Worm (Caenorhabditis elegans) whole organism, young adult: ENCODE results near the gene sas-7.
A peak's percentile ranks its signal among the peaks of the same experiment; 100 is the strongest.

Source experiments
- B0019.2 ChIP-seq: fragments of 200-800 bp; sonication (Bioruptor generic); conservative IDR thresholded peaks from 2 replicates; pipeline ENCODE4 v1.3.6; 2022; ENCODE audit warnings: missing genetic modification reagents, missing genetic modification characterization, missing compliant biosample characterization
- D2030.7 ChIP-seq: fragments of 200-800 bp; sonication (Bioruptor generic); IDR thresholded peaks from 2 replicates; pipeline ENCODE4 v1.3.6; 2022; ENCODE audit warnings: missing genetic modification reagents, missing genetic modification characterization, missing compliant biosample characterization
- F33H1.4 ChIP-seq: fragments of 200-800 bp; sonication (Bioruptor generic); IDR thresholded peaks from 2 replicates; pipeline ENCODE4 v1.3.6; 2022; ENCODE audit warnings: missing genetic modification reagents, missing genetic modification characterization, missing compliant biosample characterization
- Y67H2A.10 ChIP-seq: fragments of 200-800 bp; sonication (Bioruptor generic); conservative IDR thresholded peaks from 2 replicates; pipeline ENCODE4 v1.3.6; 2022; ENCODE audit warnings: missing genetic modification reagents, missing genetic modification characterization, missing compliant biosample characterization
- akir-1 ChIP-seq: fragments of 200-800 bp; sonication (Bioruptor generic); optimal IDR thresholded peaks from 2 replicates; lab custom pipeline; 2018; ENCODE audit warnings: mild to moderate bottlenecking, missing genetic modification characterization, moderate library complexity, missing compliant biosample characterization
- aptf-2 ChIP-seq: fragments of 200-800 bp; sonication (Bioruptor generic); conservative IDR thresholded peaks from 2 replicates; pipeline ENCODE4 v1.3.6; 2022; ENCODE audit warnings: missing genetic modification reagents, missing genetic modification characterization, missing compliant biosample characterization
- attf-5 ChIP-seq: fragments of 200-800 bp; sonication (Bioruptor generic); optimal IDR thresholded peaks from 2 replicates; lab custom pipeline; 2018; ENCODE audit warnings: mild to moderate bottlenecking, missing genetic modification characterization, missing compliant biosample characterization
- cebp-2 ChIP-seq: fragments of 200-800 bp; sonication (Bioruptor generic); IDR thresholded peaks from 2 replicates; pipeline ENCODE4 v1.3.6; 2022; ENCODE audit warnings: missing genetic modification characterization, missing compliant biosample characterization
- ceh-100 ChIP-seq: fragments of 200-800 bp; sonication (Bioruptor generic); IDR thresholded peaks from 2 replicates; pipeline ENCODE4 v1.3.6; 2022; ENCODE audit warnings: missing genetic modification reagents, missing genetic modification characterization, missing compliant biosample characterization
- ceh-91 ChIP-seq: fragments of 200-800 bp; sonication (Bioruptor generic); IDR thresholded peaks from 2 replicates; pipeline ENCODE4 v1.3.6; 2022; ENCODE audit warnings: missing genetic modification reagents, missing genetic modification characterization, missing compliant biosample characterization
- die-1 ChIP-seq: sonication (generic microtip); optimal IDR thresholded peaks from 2 replicates; lab custom pipeline; 2016; ENCODE audit warnings: missing genotype, mild to moderate bottlenecking, missing genetic modification characterization, missing compliant biosample characterization
- dox-1 ChIP-seq: fragments of 200-800 bp; sonication (Bioruptor generic); IDR thresholded peaks from 2 replicates; pipeline ENCODE4 v1.3.6; 2022; ENCODE audit warnings: missing genetic modification reagents, missing genetic modification characterization, missing compliant biosample characterization
- dpl-1 ChIP-seq: fragments of 150-350 bp; optimal IDR thresholded peaks from 2 replicates; lab custom pipeline; 2014; ENCODE audit warnings: missing biosample characterization, missing genetic modification reagents, missing genetic modification characterization
- efl-1 ChIP-seq: fragments of 150-350 bp; optimal IDR thresholded peaks from 2 replicates; lab custom pipeline; 2014; ENCODE audit warnings: missing biosample characterization, missing genetic modification reagents, missing genetic modification characterization
- gei-17 ChIP-seq: fragments of 200-800 bp; sonication (Bioruptor generic); optimal IDR thresholded peaks from 2 replicates; lab custom pipeline; 2018; ENCODE audit warnings: mild to moderate bottlenecking, missing genetic modification characterization, missing compliant biosample characterization
- hlh-26 ChIP-seq: fragments of 200-800 bp; sonication (Bioruptor generic); conservative IDR thresholded peaks from 2 replicates; pipeline ENCODE4 v1.3.6; 2022; ENCODE audit warnings: missing genetic modification reagents, missing genetic modification characterization, missing compliant biosample characterization
- hsf-1 ChIP-seq: fragments of 200-800 bp; sonication (Bioruptor generic); IDR thresholded peaks from 2 replicates; pipeline ENCODE4 v1.3.6; 2022; ENCODE audit warnings: missing genetic modification reagents, missing genetic modification characterization, missing compliant biosample characterization
- lin-54 ChIP-seq: fragments of 200-800 bp; sonication (Bioruptor generic); optimal IDR thresholded peaks from 2 replicates; lab custom pipeline; 2018; ENCODE audit warnings: mild to moderate bottlenecking, missing genetic modification characterization, missing compliant biosample characterization
- lsl-1 ChIP-seq: fragments of 200-800 bp; sonication (Bioruptor generic); optimal IDR thresholded peaks from 2 replicates; lab custom pipeline; 2018; ENCODE audit warnings: mild to moderate bottlenecking, missing genetic modification characterization, moderate library complexity, missing compliant biosample characterization
- madf-6 ChIP-seq: fragments of 200-800 bp; sonication (Bioruptor generic); IDR thresholded peaks from 2 replicates; pipeline ENCODE4 v1.3.6; 2022; ENCODE audit warnings: missing genetic modification reagents, missing genetic modification characterization, missing compliant biosample characterization
- madf-8 ChIP-seq: fragments of 200-800 bp; sonication (Bioruptor generic); conservative IDR thresholded peaks from 2 replicates; pipeline ENCODE4 v1.3.6; 2022; ENCODE audit warnings: missing genetic modification reagents, missing genetic modification characterization, missing compliant biosample characterization
- mcd-1 ChIP-seq: fragments of 200-800 bp; sonication (Bioruptor generic); IDR thresholded peaks from 2 replicates; pipeline ENCODE4 v1.3.6; 2022; ENCODE audit warnings: missing genetic modification reagents, missing genetic modification characterization, missing compliant biosample characterization
- mel-28 ChIP-seq: sonication (generic microtip); optimal IDR thresholded peaks from 2 replicates; lab custom pipeline; 2016; ENCODE audit warnings: borderline replicate concordance, mild to moderate bottlenecking, missing genetic modification characterization, missing compliant biosample characterization
- mxl-1 ChIP-seq: sonication (generic microtip); optimal IDR thresholded peaks from 2 replicates; lab custom pipeline; 2016; ENCODE audit warnings: missing genetic modification characterization, missing compliant biosample characterization
- nfya-1 ChIP-seq: sonication (generic microtip); optimal IDR thresholded peaks from 2 replicates; lab custom pipeline; 2017; ENCODE audit warnings: antibody characterized with exemption, missing compliant biosample characterization, missing genetic modification characterization, borderline replicate concordance; ENCODE audit not compliant: insufficient read depth
- repo-1 ChIP-seq: sonication (generic microtip); optimal IDR thresholded peaks from 2 replicates; lab custom pipeline; 2017; ENCODE audit warnings: mild to moderate bottlenecking, missing genetic modification characterization, missing compliant biosample characterization
- sdz-38 ChIP-seq: sonication (generic microtip); optimal IDR thresholded peaks from 2 replicates; lab custom pipeline; 2016; ENCODE audit warnings: missing genotype, missing genetic modification characterization, missing compliant biosample characterization
- snpc-1.1 ChIP-seq: sonication (generic microtip); optimal IDR thresholded peaks from 2 replicates; lab custom pipeline; 2017; ENCODE audit warnings: missing genetic modification characterization, mild to moderate bottlenecking, missing compliant biosample characterization, antibody characterized with exemption, moderate library complexity, missing genotype, missing genetic modification reagents; ENCODE audit not compliant: insufficient read depth
- snpc-4 ChIP-seq, 5 experiments: fragments of 150-350 bp in 1 of 5; sonication (generic microtip) in 4 of 5; optimal IDR thresholded peaks; 2 replicates each; lab custom pipeline; 2014 to 2018; ENCODE audit warnings: missing genetic modification characterization in 5 of 5, missing biosample characterization in 3 of 5, antibody characterized with exemption in 2 of 5, mild to moderate bottlenecking in 2 of 5, missing compliant biosample characterization in 2 of 5, missing genotype in 2 of 5, moderate library complexity in 2 of 5, missing genetic modification reagents in 1 of 5
- tbx-9 ChIP-seq: sonication (generic microtip); optimal IDR thresholded peaks from 2 replicates; lab custom pipeline; 2016; ENCODE audit warnings: borderline replicate concordance, missing genetic modification characterization, inconsistent platforms, missing compliant biosample characterization
- tlf-1 ChIP-seq: fragments of 200-800 bp; sonication (Bioruptor generic); optimal IDR thresholded peaks from 2 replicates; lab custom pipeline; 2018; ENCODE audit warnings: mild to moderate bottlenecking, missing genetic modification characterization, missing compliant biosample characterization
- unc-62 ChIP-seq: fragments of 150-350 bp; optimal IDR thresholded peaks from 2 replicates; lab custom pipeline; 2014; ENCODE audit warnings: missing biosample characterization, missing genetic modification reagents, missing genetic modification characterization
- xnd-1 ChIP-seq: sonication (generic microtip); optimal IDR thresholded peaks from 2 replicates; lab custom pipeline; 2016; ENCODE audit warnings: missing genotype, missing genetic modification reagents, missing genetic modification characterization, missing compliant biosample characterization
- zfh-2 ChIP-seq: fragments of 200-800 bp; sonication (Bioruptor generic); conservative IDR thresholded peaks from 2 replicates; pipeline ENCODE4 v1.3.6; 2022; ENCODE audit warnings: missing genetic modification reagents, missing genetic modification characterization, missing compliant biosample characterization
- ztf-26 ChIP-seq: sonication (generic microtip); optimal IDR thresholded peaks from 2 replicates; lab custom pipeline; 2017; ENCODE audit warnings: missing genetic modification characterization, missing compliant biosample characterization
- ztf-3 ChIP-seq: fragments of 200-800 bp; sonication (Bioruptor generic); optimal IDR thresholded peaks from 2 replicates; lab custom pipeline; 2018; ENCODE audit warnings: mild to moderate bottlenecking, missing genetic modification characterization, missing compliant biosample characterization

The sas-7 gene

DNA sequence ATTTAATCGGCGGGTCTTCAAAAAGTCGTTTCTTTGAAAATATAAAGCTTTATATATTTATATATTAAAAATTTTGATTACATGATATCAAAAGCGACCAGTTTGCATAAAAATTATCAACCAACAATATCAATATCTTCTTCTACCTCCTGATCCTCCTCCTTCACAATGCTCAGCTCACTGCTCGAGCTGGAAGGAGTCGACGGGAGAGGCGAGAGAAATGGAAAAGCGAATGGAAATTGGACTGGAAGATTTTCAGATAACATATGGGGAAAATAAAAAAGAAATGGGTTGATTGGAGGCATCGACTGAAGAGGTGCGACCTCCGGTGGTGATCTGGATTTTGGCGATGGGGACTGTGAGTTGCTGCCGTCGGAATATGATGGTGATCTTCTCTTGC lies 19.1 kb downstream of the sas-7 start:
- TF ChIP-seq cebp-2 (GFP tag; lab: Robert Waterston, UW) (0 out of 2 replicates have a peak, but pooled peaks have one; percentile 19), repo-1 (tag; lab: Kevin White, UChicago) (peak; percentile 21), tbx-9 (tag; lab: Kevin White, UChicago) (peak; percentile 12), akir-1 (GFP tag; lab: Kevin White, UChicago) (no peak), gei-17 (GFP tag; lab: Kevin White, UChicago) (no peak)

ce11 chrIII:10341758-10342157 lies 20.9 kb downstream of the sas-7 start, which contains the start of gene tbx-9:
Gene tbx-9 (minus strand): TSS chrIII:10341858.
- TF ChIP-seq mcd-1 (no peak), xnd-1 (tag; lab: Kevin White, UChicago) (no peak), Y67H2A.10 (GFP tag; lab: Robert Waterston, UW) (no peak), ztf-3 (no peak), nfya-1 (tag; lab: Kevin White, UChicago) (no peak)

- TF ChIP-seq unc-62 = peak; percentile 56
- TF ChIP-seq snpc-4 (GFP tag; optimal IDR thresholded peaks at IDR 0.05; lab: Kevin White, UChicago) = no peak
- TF ChIP-seq snpc-4 (tag; optimal IDR thresholded peaks at IDR 0.05; lab: Kevin White, UChicago) = no peak
Measured at ce11 chrIII:10344762-10345161, 23.9 kb downstream of the sas-7 start.

ce11 chrIII:10347049-10347448 lies 26.2 kb downstream of the sas-7 start, which contains the start of gene tbx-8:
Gene tbx-8 (plus strand): TSS chrIII:10347349.
- TF ChIP-seq zfh-2 (GFP tag; lab: Robert Waterston, UW) = peak; percentile 46; the same call in 1 of the 2 replicates
- TF ChIP-seq mxl-1 (tag; lab: Kevin White, UChicago) = no peak
- TF ChIP-seq mel-28 (tag; lab: Kevin White, UChicago) = no peak
- TF ChIP-seq hlh-26 (GFP tag; lab: Robert Waterston, UW) = no peak
- no peak for TF ChIP-seq attf-5 (GFP tag; lab: Kevin White, UChicago)
- TF ChIP-seq ceh-100 = no peak

- peak; percentile 59 for TF ChIP-seq madf-8 (GFP tag; lab: Robert Waterston, UW)
- TF ChIP-seq hsf-1 (GFP tag; lab: Robert Waterston, UW) = 0 out of 2 replicates have a peak, but pooled peaks have one; percentile 27
- peak; percentile 49; the same call in 1 of the 2 replicates for TF ChIP-seq F33H1.4 (GFP tag; lab: Robert Waterston, UW)
- no peak for TF ChIP-seq sdz-38 (tag; lab: Kevin White, UChicago)
- TF ChIP-seq dox-1 (GFP tag; lab: Robert Waterston, UW) = 0 out of 2 replicates have a peak, but pooled peaks have one; percentile 19
- peak; percentile 71 for TF ChIP-seq D2030.7 (GFP tag; lab: Robert Waterston, UW)
- TF ChIP-seq xnd-1 (tag; lab: Kevin White, UChicago) = peak; percentile 28
- TF ChIP-seq madf-6 = peak; percentile 79
- no peak for TF ChIP-seq die-1
- peak; percentile 83 for TF ChIP-seq lsl-1 (GFP tag; lab: Kevin White, UChicago)
- no peak for TF ChIP-seq ztf-26 (tag; lab: Kevin White, UChicago)
- TF ChIP-seq aptf-2 (GFP tag; lab: Robert Waterston, UW) = no peak
- TF ChIP-seq B0019.2 (GFP tag; lab: Robert Waterston, UW) = peak; percentile 63; the same call in 1 of the 2 replicates
- no peak for TF ChIP-seq snpc-1.1 (tag; lab: Kevin White, UChicago)
- TF ChIP-seq tlf-1 (GFP tag; lab: Kevin White, UChicago) = peak; percentile 44
- peak; percentile 33 for TF ChIP-seq lin-54
- peak; percentile 65 for TF ChIP-seq ceh-91 (GFP tag; lab: Robert Waterston, UW)
- TF ChIP-seq dpl-1 (GFP tag; lab: Kevin White, UChicago) = peak; percentile 32
- TF ChIP-seq efl-1 (GFP tag; lab: Kevin White, UChicago) = peak; percentile 70
- TF ChIP-seq, all 124 proteins: peak for 14
Measured at ce11 chrIII:10351595-10352207, 30.9 kb downstream of the sas-7 start, which contains the start of gene T07C4.3. Gene T07C4.3 (plus strand): TSS chrIII:10352157.
